Fruit fly (Drosophila melanogaster): Measurements from ENCODE around the gene CG12099.

dm6 chr3L:1602064-1602832 lies 44.0 kb upstream of the CG12099 start, which contains the start of gene CG12104:
- TF ChIP-seq CG32121 (GFP tag; IDR thresholded peaks at IDR 0.05) (no peak; the same call in 1 of the 2 replicates), rn (GFP tag; IDR thresholded peaks at IDR 0.05) (no peak), EcR (GFP tag; optimal IDR thresholded peaks at IDR 0.05) (peak; percentile 44), CG14655 (GFP tag; optimal IDR thresholded peaks at IDR 0.05) (no peak), CG34367 (tag; optimal IDR thresholded peaks at IDR 0.05) (peak; percentile 0), Pif1A (GFP tag; optimal IDR thresholded peaks at IDR 0.05) (no peak), gl (tag; optimal IDR thresholded peaks at IDR 0.05) (no peak), CG17806 (tag; optimal IDR thresholded peaks at IDR 0.05) (no peak)
